Fruit fly (Drosophila melanogaster) whole organism, adult: ENCODE results near the gene Tehao.

Experiments
- CG14711 ChIP-seq: fragments of 200-800 bp; sonication (Bioruptor generic); optimal IDR thresholded peaks from 2 replicates; lab custom pipeline; 2018; ENCODE audit warnings: missing biosample characterization, mild to moderate bottlenecking, missing genetic modification characterization, moderate library complexity
- CG5204 ChIP-seq: fragments of 200-800 bp; sonication (Bioruptor generic); optimal IDR thresholded peaks from 2 replicates; lab custom pipeline; 2016; ENCODE audit warnings: missing biosample characterization, missing genetic modification characterization
- CG7045 ChIP-seq: fragments of 200-800 bp; sonication (Bioruptor generic); optimal IDR thresholded peaks from 2 replicates; lab custom pipeline; 2017; ENCODE audit warnings: missing biosample characterization, mild to moderate bottlenecking, missing genetic modification characterization
- Crg-1 ChIP-seq: fragments of 200-800 bp; sonication (Bioruptor generic); optimal IDR thresholded peaks from 2 replicates; lab custom pipeline; 2016; ENCODE audit warnings: missing biosample characterization, missing genetic modification characterization
- cic ChIP-seq: fragments of 200-800 bp; sonication (Bioruptor generic); optimal IDR thresholded peaks from 2 replicates; lab custom pipeline; 2017; ENCODE audit warnings: missing biosample characterization, mild to moderate bottlenecking, missing genetic modification characterization, moderate library complexity
- pad ChIP-seq: fragments of 200-800 bp; sonication (Bioruptor generic); optimal IDR thresholded peaks from 3 replicates; lab custom pipeline; 2017; ENCODE audit warnings: missing biosample characterization, missing genetic modification characterization, mild to moderate bottlenecking, moderate library complexity, missing genetic modification reagents
- tj ChIP-seq: fragments of 200-800 bp; sonication (Bioruptor generic); optimal IDR thresholded peaks from 3 replicates; lab custom pipeline; 2017; ENCODE audit warnings: missing biosample characterization, mild to moderate bottlenecking, missing genetic modification characterization, moderate library complexity

- TF ChIP-seq tj (GFP tag; lab: Kevin White, UChicago) (no peak), Crg-1 (GFP tag; lab: Kevin White, UChicago) (no peak), cic (GFP tag; lab: Kevin White, UChicago) (no peak), CG14711 (tag; lab: Kevin White, UChicago) (no peak), CG5204 (GFP tag; lab: Kevin White, UChicago) (peak; percentile 19), CG7045 (GFP tag; lab: Kevin White, UChicago) (peak; percentile 60), pad (GFP tag; lab: Kevin White, UChicago) (no peak)
Measured at dm6 chr2L:13414525-13415481, 20.6 kb upstream of the Tehao start, which contains the start of the genes CG16956, CG42784 and CG43850.
